Worm (Caenorhabditis elegans) whole organism, L3 larva: ENCODE measurements around the gene F35E8.10.

Experiments used
- R02D3.7 ChIP-seq: fragments of 150-350 bp; optimal IDR thresholded peaks from 2 replicates; lab custom pipeline; 2014; ENCODE audit warnings: missing biosample characterization, missing genetic modification characterization
- aly-2 ChIP-seq: fragments of 150-350 bp; optimal IDR thresholded peaks from 2 replicates; lab custom pipeline; 2014; ENCODE audit warnings: missing biosample characterization, missing genetic modification characterization
- ama-1 ChIP-seq: fragments of 150-350 bp; optimal IDR thresholded peaks from 2 replicates; lab custom pipeline; 2018
- ceh-16 ChIP-seq: sonication (generic microtip); optimal IDR thresholded peaks from 2 replicates; lab custom pipeline; 2017; ENCODE audit warnings: missing biosample characterization, missing genetic modification characterization
- ceh-82 ChIP-seq: fragments of 150-350 bp; optimal IDR thresholded peaks from 2 replicates; lab custom pipeline; 2014; ENCODE audit warnings: missing biosample characterization, missing genetic modification characterization
- ceh-9 ChIP-seq: sonication (generic microtip); optimal IDR thresholded peaks from 2 replicates; lab custom pipeline; 2018; ENCODE audit warnings: missing biosample characterization, missing genetic modification characterization
- daf-12 ChIP-seq: fragments of 150-350 bp; optimal IDR thresholded peaks from 2 replicates; lab custom pipeline; 2014; ENCODE audit warnings: missing biosample characterization, missing genetic modification reagents, missing genetic modification characterization
- egl-5 ChIP-seq: fragments of 150-350 bp; optimal IDR thresholded peaks from 2 replicates; lab custom pipeline; 2017; ENCODE audit warnings: missing biosample characterization, missing genetic modification reagents, missing genetic modification characterization, inconsistent platforms
- elt-1 ChIP-seq: fragments of 150-350 bp; optimal IDR thresholded peaks from 2 replicates; lab custom pipeline; 2014; ENCODE audit warnings: missing biosample characterization, missing genetic modification characterization
- elt-2 ChIP-seq: sonication (generic microtip); optimal IDR thresholded peaks from 2 replicates; lab custom pipeline; 2016; ENCODE audit warnings: missing genetic modification reagents, mild to moderate bottlenecking, missing genetic modification characterization, missing compliant biosample characterization
- elt-3 ChIP-seq, 3 experiments: fragments of 150-350 bp in 1 of 3; sonication (generic microtip) in 2 of 3; optimal IDR thresholded peaks; 2 replicates in 2 of 3; 4 replicates in 1 of 3; lab custom pipeline; 2014 to 2017; ENCODE audit warnings: missing biosample characterization in 3 of 3, missing genetic modification characterization in 3 of 3
- eor-1 ChIP-seq, 2 experiments: fragments of 150-350 bp; optimal IDR thresholded peaks; 2 replicates each; lab custom pipeline; 2014 to 2018; ENCODE audit warnings: missing biosample characterization in 2 of 2, missing genetic modification characterization in 2 of 2
- fkh-10 ChIP-seq: sonication (generic microtip); optimal IDR thresholded peaks from 2 replicates; lab custom pipeline; 2017; ENCODE audit warnings: missing biosample characterization, missing genetic modification reagents, missing genetic modification characterization
- fkh-2 ChIP-seq: fragments of 150-350 bp; optimal IDR thresholded peaks from 2 replicates; lab custom pipeline; 2014; ENCODE audit warnings: missing biosample characterization, missing genetic modification reagents, missing genetic modification characterization
- fos-1 ChIP-seq: fragments of 150-350 bp; optimal IDR thresholded peaks from 2 replicates; lab custom pipeline; 2014; ENCODE audit warnings: missing biosample characterization, missing genetic modification characterization
- jun-1 ChIP-seq: fragments of 150-350 bp; optimal IDR thresholded peaks from 2 replicates; lab custom pipeline; 2014; ENCODE audit warnings: missing biosample characterization, missing genetic modification reagents, missing genetic modification characterization
- lin-15B ChIP-seq: fragments of 150-350 bp; optimal IDR thresholded peaks from 2 replicates; lab custom pipeline; 2014; ENCODE audit warnings: missing biosample characterization, missing genetic modification characterization
- lin-39 ChIP-seq: fragments of 150-350 bp; optimal IDR thresholded peaks from 2 replicates; lab custom pipeline; 2018; ENCODE audit warnings: missing biosample characterization, missing genetic modification reagents, missing genetic modification characterization
- lsy-12 ChIP-seq: sonication (generic microtip); optimal IDR thresholded peaks from 2 replicates; lab custom pipeline; 2016; ENCODE audit warnings: mild to moderate bottlenecking, missing genetic modification characterization, missing compliant biosample characterization
- mml-1 ChIP-seq: fragments of 150-350 bp; sonication (generic microtip); optimal IDR thresholded peaks from 3 replicates; lab custom pipeline; 2014; ENCODE audit warnings: missing biosample characterization, missing genetic modification characterization
- nhr-11 ChIP-seq: fragments of 150-350 bp; optimal IDR thresholded peaks from 2 replicates; lab custom pipeline; 2014; ENCODE audit warnings: missing biosample characterization, missing genetic modification characterization
- nhr-12 ChIP-seq: fragments of 150-350 bp; optimal IDR thresholded peaks from 2 replicates; lab custom pipeline; 2014; ENCODE audit warnings: missing biosample characterization, missing genetic modification characterization
- nhr-25 ChIP-seq: sonication (generic microtip); optimal IDR thresholded peaks from 2 replicates; lab custom pipeline; 2017; ENCODE audit warnings: missing biosample characterization, missing genetic modification characterization
- nhr-67 ChIP-seq: fragments of 150-350 bp; optimal IDR thresholded peaks from 2 replicates; lab custom pipeline; 2014; ENCODE audit warnings: missing biosample characterization, missing genetic modification characterization
- nhr-76 ChIP-seq: fragments of 150-350 bp; sonication (generic microtip); optimal IDR thresholded peaks from 5 replicates; lab custom pipeline; 2014; ENCODE audit warnings: missing biosample characterization, missing genetic modification characterization
- nhr-77 ChIP-seq: fragments of 150-350 bp; optimal IDR thresholded peaks from 2 replicates; lab custom pipeline; 2014; ENCODE audit warnings: missing biosample characterization, missing genetic modification characterization
- pha-4 ChIP-seq: fragments of 150-350 bp; optimal IDR thresholded peaks from 2 replicates; lab custom pipeline; 2014; ENCODE audit warnings: missing biosample characterization, missing genetic modification reagents, missing genetic modification characterization
- sea-2 ChIP-seq: fragments of 150-350 bp; sonication (generic microtip); optimal IDR thresholded peaks from 4 replicates; lab custom pipeline; 2014; ENCODE audit warnings: missing biosample characterization, missing genetic modification reagents, missing genetic modification characterization
- skn-1 ChIP-seq: fragments of 150-350 bp; optimal IDR thresholded peaks from 2 replicates; lab custom pipeline; 2014; ENCODE audit warnings: missing biosample characterization, missing genetic modification characterization
- snpc-4 ChIP-seq: fragments of 150-350 bp; optimal IDR thresholded peaks from 2 replicates; lab custom pipeline; 2014; ENCODE audit warnings: missing biosample characterization, missing genetic modification characterization
- tbx-2 ChIP-seq: sonication (generic microtip); optimal IDR thresholded peaks from 2 replicates; lab custom pipeline; 2016; ENCODE audit warnings: mild to moderate bottlenecking, missing genetic modification characterization, missing compliant biosample characterization
- unc-39 ChIP-seq: sonication (generic microtip); optimal IDR thresholded peaks from 4 replicates; lab custom pipeline; 2017; ENCODE audit warnings: missing biosample characterization, missing genetic modification characterization
- zag-1 ChIP-seq: fragments of 150-350 bp; optimal IDR thresholded peaks from 2 replicates; lab custom pipeline; 2014; ENCODE audit warnings: missing biosample characterization, missing genetic modification characterization
- ztf-11 ChIP-seq: fragments of 150-350 bp; optimal IDR thresholded peaks from 2 replicates; lab custom pipeline; 2014; ENCODE audit warnings: missing biosample characterization, missing genetic modification characterization
- ztf-4 ChIP-seq: fragments of 150-350 bp; optimal IDR thresholded peaks from 2 replicates; lab custom pipeline; 2014; ENCODE audit warnings: missing biosample characterization, missing genetic modification characterization

F35E8.10 gene

ce11 chrV:15957098-15957497 lies 36.9 kb upstream of the F35E8.10 start, which contains the start of gene F36G9.3:
Gene F36G9.3 (plus strand): TSS chrV:15957398.
- TF ChIP-seq egl-5 (tag; lab: Kevin White, UChicago): no peak
- no peak for TF ChIP-seq fkh-2 (tag; lab: Kevin White, UChicago)
- TF ChIP-seq ceh-82: no peak
- no peak for TF ChIP-seq elt-1 (tag; lab: Kevin White, UChicago)
- TF ChIP-seq lin-39 (tag; lab: Kevin White, UChicago): no peak
- no peak for TF ChIP-seq daf-12 (tag; lab: Kevin White, UChicago)
- TF ChIP-seq nhr-12 (tag; lab: Kevin White, UChicago): no peak
- no peak for TF ChIP-seq fkh-10 (GFP tag; lab: Kevin White, UChicago)
- TF ChIP-seq sea-2 (GFP tag; lab: Kevin White, UChicago): no peak
- TF ChIP-seq elt-3 (tag; optimal IDR thresholded peaks at IDR 0.05; lab: Kevin White, UChicago): no peak
- TF ChIP-seq, all 47 proteins: peak for 0

ce11 chrV:15955497-15955896 lies 35.3 kb upstream of the F35E8.10 start, which contains the start of gene srh-186:
Gene srh-186 (plus strand): TSS chrV:15955797.
- no peak for TF ChIP-seq mml-1
- no peak for TF ChIP-seq elt-1 (tag; lab: Kevin White, UChicago)
- TF ChIP-seq nhr-25 (tag; lab: Kevin White, UChicago): no peak
- TF ChIP-seq elt-2 (tag; lab: Kevin White, UChicago): no peak
- TF ChIP-seq lsy-12 (tag; lab: Kevin White, UChicago): no peak
- no peak for TF ChIP-seq nhr-67 (tag; lab: Kevin White, UChicago)
- TF ChIP-seq skn-1 (tag; lab: Kevin White, UChicago): no peak
- no peak for TF ChIP-seq daf-12 (tag; lab: Kevin White, UChicago)
- TF ChIP-seq nhr-11 (tag; lab: Kevin White, UChicago): no peak
- TF ChIP-seq nhr-76: no peak
- no peak for TF ChIP-seq eor-1 (tag; optimal IDR thresholded peaks at IDR 0.05; lab: Kevin White, UChicago)
- TF ChIP-seq tbx-2 (tag; lab: Kevin White, UChicago): no peak
- no peak for TF ChIP-seq fkh-2 (tag; lab: Kevin White, UChicago)
- TF ChIP-seq snpc-4 (tag; lab: Kevin White, UChicago): no peak

ce11 chrV:15954932-15955331 lies 34.8 kb upstream of the F35E8.10 start, which contains the start of gene srw-57:
Gene srw-57 (minus strand): TSS chrV:15955032.
- TF ChIP-seq elt-2 (tag; lab: Kevin White, UChicago) (no peak), snpc-4 (tag; lab: Kevin White, UChicago) (no peak), ama-1 (no peak), nhr-12 (tag; lab: Kevin White, UChicago) (no peak), R02D3.7 (no peak), daf-12 (tag; lab: Kevin White, UChicago) (no peak), lsy-12 (tag; lab: Kevin White, UChicago) (no peak), ztf-4 (tag; lab: Kevin White, UChicago) (no peak), aly-2 (no peak), skn-1 (tag; lab: Kevin White, UChicago) (no peak), jun-1 (no peak), lin-15B (tag; lab: Kevin White, UChicago) (no peak), ceh-16 (no peak)

ce11 chrV:15952762-15953161 lies 32.6 kb upstream of the F35E8.10 start, which contains the start of gene srw-56:
Gene srw-56 (minus strand): TSS chrV:15952862.
- TF ChIP-seq unc-39 (no peak), ceh-16 (no peak), R02D3.7 (no peak), fos-1 (tag; lab: Kevin White, UChicago) (no peak), lsy-12 (tag; lab: Kevin White, UChicago) (no peak), pha-4 (tag; lab: Kevin White, UChicago) (no peak), zag-1 (no peak), nhr-77 (no peak), ztf-11 (tag; lab: Kevin White, UChicago) (no peak), ceh-9 (no peak), elt-2 (tag; lab: Kevin White, UChicago) (no peak)

- TF ChIP-seq tbx-2 (tag; lab: Kevin White, UChicago): no peak
- TF ChIP-seq, all 47 proteins: peak for 0
Measured at ce11 chrV:15950903-15951302, 30.7 kb upstream of the F35E8.10 start, which contains the start of gene srw-59. Gene srw-59 (minus strand): TSS chrV:15951003.
